Worm (Caenorhabditis elegans) whole organism, late embryonic: ENCODE data around the gene srz-16.

ENCODE experiments used
- C08G9.2 ChIP-seq: sonication (generic microtip); optimal IDR thresholded peaks from 2 replicates; lab custom pipeline; 2016; ENCODE audit warnings: mild to moderate bottlenecking, missing genetic modification characterization, moderate library complexity, missing compliant biosample characterization
- K02D7.2 ChIP-seq: sonication (generic microtip); optimal IDR thresholded peaks from 2 replicates; lab custom pipeline; 2017; ENCODE audit warnings: mild to moderate bottlenecking, missing genetic modification characterization, missing compliant biosample characterization
- K09A11.1 ChIP-seq: sonication (generic microtip); optimal IDR thresholded peaks from 2 replicates; lab custom pipeline; 2017; ENCODE audit warnings: antibody characterized with exemption, mild to moderate bottlenecking, missing genetic modification characterization, missing compliant biosample characterization; ENCODE audit not compliant: insufficient read depth
- Y22D7AL.16 ChIP-seq: sonication (generic microtip); optimal IDR thresholded peaks from 2 replicates; lab custom pipeline; 2016; ENCODE audit warnings: missing genetic modification characterization, missing compliant biosample characterization
- ahr-1 ChIP-seq: sonication (generic microtip); optimal IDR thresholded peaks from 2 replicates; lab custom pipeline; 2016; ENCODE audit warnings: missing genetic modification characterization, missing compliant biosample characterization
- ama-1 ChIP-seq: fragments of 150-350 bp; optimal IDR thresholded peaks from 2 replicates; lab custom pipeline; 2014
- ceh-14 ChIP-seq: sonication (generic microtip); optimal IDR thresholded peaks from 2 replicates; lab custom pipeline; 2016; ENCODE audit warnings: missing genotype, missing genetic modification characterization, missing compliant biosample characterization
- ceh-22 ChIP-seq: sonication (generic microtip); optimal IDR thresholded peaks from 2 replicates; lab custom pipeline; 2017; ENCODE audit warnings: missing biosample characterization, missing genetic modification characterization
- ceh-31 ChIP-seq: sonication (generic microtip); optimal IDR thresholded peaks from 2 replicates; lab custom pipeline; 2016; ENCODE audit warnings: missing genetic modification characterization, missing compliant biosample characterization
- che-1 ChIP-seq: sonication (generic microtip); optimal IDR thresholded peaks from 2 replicates; lab custom pipeline; 2016; ENCODE audit warnings: mild to moderate bottlenecking, missing genetic modification characterization, missing compliant biosample characterization
- dve-1 ChIP-seq: sonication (generic microtip); optimal IDR thresholded peaks from 2 replicates; lab custom pipeline; 2017; ENCODE audit warnings: antibody characterized with exemption, mild to moderate bottlenecking, missing genetic modification characterization, missing compliant biosample characterization
- elt-2 ChIP-seq: sonication (generic microtip); optimal IDR thresholded peaks from 2 replicates; lab custom pipeline; 2016; ENCODE audit warnings: missing genetic modification reagents, missing genetic modification characterization, missing compliant biosample characterization
- ets-4 ChIP-seq: sonication (generic microtip); optimal IDR thresholded peaks from 2 replicates; lab custom pipeline; 2016; ENCODE audit warnings: missing genetic modification characterization, missing compliant biosample characterization
- fkh-6 ChIP-seq: sonication (generic microtip); optimal IDR thresholded peaks from 2 replicates; lab custom pipeline; 2016; ENCODE audit warnings: missing genetic modification characterization, missing compliant biosample characterization
- hlh-30 ChIP-seq: sonication (generic microtip); optimal IDR thresholded peaks from 2 replicates; lab custom pipeline; 2017; ENCODE audit warnings: antibody characterized with exemption, missing genetic modification characterization, missing compliant biosample characterization; ENCODE audit not compliant: insufficient read depth
- lim-6 ChIP-seq: sonication (generic microtip); optimal IDR thresholded peaks from 2 replicates; lab custom pipeline; 2016; ENCODE audit warnings: missing genetic modification characterization, missing compliant biosample characterization
- madf-2 ChIP-seq: sonication (generic microtip); optimal IDR thresholded peaks from 2 replicates; lab custom pipeline; 2017; ENCODE audit warnings: missing genetic modification characterization, missing compliant biosample characterization
- mec-3 ChIP-seq: sonication (generic microtip); optimal IDR thresholded peaks from 2 replicates; lab custom pipeline; 2016; ENCODE audit warnings: borderline replicate concordance, missing genetic modification characterization, missing compliant biosample characterization
- nfya-1 ChIP-seq: sonication (generic microtip); optimal IDR thresholded peaks from 2 replicates; lab custom pipeline; 2017; ENCODE audit warnings: missing genetic modification characterization, mild to moderate bottlenecking, missing compliant biosample characterization, antibody characterized with exemption, moderate library complexity
- nhr-11 ChIP-seq: fragments of 150-350 bp; optimal IDR thresholded peaks from 2 replicates; lab custom pipeline; 2014; ENCODE audit warnings: missing biosample characterization, missing genetic modification characterization
- nhr-232 ChIP-seq: sonication (generic microtip); optimal IDR thresholded peaks from 2 replicates; lab custom pipeline; 2016; ENCODE audit warnings: missing genetic modification characterization, missing compliant biosample characterization
- npax-4 ChIP-seq: sonication (generic microtip); optimal IDR thresholded peaks from 2 replicates; lab custom pipeline; 2016; ENCODE audit warnings: missing genetic modification characterization, missing compliant biosample characterization
- odd-2 ChIP-seq: sonication (generic microtip); optimal IDR thresholded peaks from 2 replicates; lab custom pipeline; 2017; ENCODE audit warnings: antibody characterized with exemption, mild to moderate bottlenecking, missing genetic modification characterization, missing compliant biosample characterization
- pat-9 ChIP-seq: fragments of 200-800 bp; sonication (Bioruptor generic); optimal IDR thresholded peaks from 2 replicates; lab custom pipeline; 2018; ENCODE audit warnings: mild to moderate bottlenecking, missing genetic modification characterization, moderate library complexity, missing compliant biosample characterization
- pax-1 ChIP-seq: fragments of 150-350 bp; optimal IDR thresholded peaks from 2 replicates; lab custom pipeline; 2014; ENCODE audit warnings: missing biosample characterization, missing genetic modification characterization
- pha-4 ChIP-seq: fragments of 150-350 bp; optimal IDR thresholded peaks from 2 replicates; lab custom pipeline; 2018; ENCODE audit warnings: missing biosample characterization, missing genetic modification reagents, missing genetic modification characterization
- pqm-1 ChIP-seq: sonication (generic microtip); optimal IDR thresholded peaks from 2 replicates; lab custom pipeline; 2016; ENCODE audit warnings: missing genetic modification characterization, missing compliant biosample characterization
- ref-2 ChIP-seq: sonication (generic microtip); optimal IDR thresholded peaks from 2 replicates; lab custom pipeline; 2016; ENCODE audit warnings: missing genetic modification characterization, missing compliant biosample characterization
- rnt-1 ChIP-seq: sonication (generic microtip); optimal IDR thresholded peaks from 2 replicates; lab custom pipeline; 2016; ENCODE audit warnings: missing genetic modification characterization, missing compliant biosample characterization
- tbx-7 ChIP-seq: sonication (generic microtip); optimal IDR thresholded peaks from 2 replicates; lab custom pipeline; 2016; ENCODE audit warnings: missing genotype, missing genetic modification characterization, missing compliant biosample characterization
- unc-55 ChIP-seq: sonication (generic microtip); optimal IDR thresholded peaks from 2 replicates; lab custom pipeline; 2017; ENCODE audit warnings: missing biosample characterization, missing genetic modification reagents, missing genetic modification characterization
- unc-86 ChIP-seq: sonication (generic microtip); optimal IDR thresholded peaks from 2 replicates; lab custom pipeline; 2016; ENCODE audit warnings: missing genetic modification characterization, missing compliant biosample characterization

srz-16 gene

DNA sequence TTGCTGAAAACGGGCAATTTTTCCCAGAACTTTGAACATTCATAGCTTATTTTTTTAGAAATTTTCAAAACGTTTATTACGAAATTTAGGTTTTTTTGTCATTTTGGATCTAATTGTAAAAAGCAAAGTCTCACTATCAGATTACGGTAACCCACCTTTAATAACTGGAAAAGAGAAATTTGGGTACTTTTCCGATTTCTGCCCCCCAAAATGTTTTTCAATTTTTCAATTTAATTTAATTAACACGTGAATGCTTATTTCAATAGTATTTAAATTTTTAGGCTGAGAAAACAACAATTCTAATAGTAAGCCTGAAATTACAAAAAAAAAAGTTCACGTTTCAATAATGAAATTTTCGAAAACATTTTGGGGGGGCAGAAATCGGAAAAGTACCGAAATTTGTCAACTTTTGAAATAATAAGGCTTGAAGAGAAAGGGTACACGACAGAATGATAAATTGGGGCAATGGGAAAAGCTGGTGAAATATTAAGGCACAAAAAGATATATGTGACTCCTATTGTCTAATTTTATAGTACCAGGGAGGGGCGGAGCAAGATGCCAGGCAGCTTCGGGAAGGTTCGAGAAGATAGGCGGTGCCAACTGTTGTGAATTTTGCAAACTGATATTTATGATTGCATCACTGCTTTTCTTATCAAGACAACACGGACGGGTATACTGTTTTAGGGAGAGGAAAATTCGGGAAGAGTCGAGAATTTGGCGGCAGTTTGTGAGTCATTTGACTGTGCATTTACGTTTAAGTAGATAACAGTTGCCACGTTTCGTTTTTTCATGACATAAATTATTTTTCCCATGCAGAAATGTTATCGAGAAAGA, 22.2 kb downstream of the srz-16 start, which contains the start of gene F19B2.5:
Gene F19B2.5, minus strand, starts transcription at position 107 of the 834 bp plus-strand sequence.
- no peak for TF ChIP-seq pax-1
- TF ChIP-seq elt-2 (tag; lab: Kevin White, UChicago): peak; percentile 69

DNA sequence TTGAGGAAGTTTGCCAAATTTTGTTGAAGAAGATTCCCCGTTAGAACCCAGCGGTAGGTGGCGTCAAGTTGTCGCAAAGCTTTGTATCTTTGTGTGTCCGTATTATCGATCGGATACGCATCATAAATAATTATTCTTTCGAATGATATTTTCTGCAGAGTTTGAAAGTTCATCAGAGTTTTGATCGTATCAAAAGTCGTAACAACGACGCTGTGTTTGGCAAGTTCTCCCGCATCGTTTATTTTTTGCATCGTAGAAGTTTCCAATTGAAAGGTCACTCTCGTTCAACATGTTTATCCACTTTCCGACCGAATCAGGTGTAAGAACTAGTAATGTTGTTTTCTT, 23.4 kb downstream of the srz-16 start:
- TF ChIP-seq pha-4 (tag; lab: Kevin White, UChicago) (no peak), K09A11.1 (tag; lab: Kevin White, UChicago) (no peak), ceh-31 (no peak), ceh-22 (no peak), hlh-30 (tag; lab: Kevin White, UChicago) (no peak), nhr-232 (no peak), nfya-1 (tag; lab: Kevin White, UChicago) (no peak), madf-2 (tag; lab: Kevin White, UChicago) (no peak), elt-2 (tag; lab: Kevin White, UChicago) (no peak), ref-2 (tag; lab: Kevin White, UChicago) (no peak), unc-86 (tag; lab: Kevin White, UChicago) (no peak), ceh-14 (tag; lab: Kevin White, UChicago) (no peak), odd-2 (no peak), ets-4 (no peak)

DNA sequence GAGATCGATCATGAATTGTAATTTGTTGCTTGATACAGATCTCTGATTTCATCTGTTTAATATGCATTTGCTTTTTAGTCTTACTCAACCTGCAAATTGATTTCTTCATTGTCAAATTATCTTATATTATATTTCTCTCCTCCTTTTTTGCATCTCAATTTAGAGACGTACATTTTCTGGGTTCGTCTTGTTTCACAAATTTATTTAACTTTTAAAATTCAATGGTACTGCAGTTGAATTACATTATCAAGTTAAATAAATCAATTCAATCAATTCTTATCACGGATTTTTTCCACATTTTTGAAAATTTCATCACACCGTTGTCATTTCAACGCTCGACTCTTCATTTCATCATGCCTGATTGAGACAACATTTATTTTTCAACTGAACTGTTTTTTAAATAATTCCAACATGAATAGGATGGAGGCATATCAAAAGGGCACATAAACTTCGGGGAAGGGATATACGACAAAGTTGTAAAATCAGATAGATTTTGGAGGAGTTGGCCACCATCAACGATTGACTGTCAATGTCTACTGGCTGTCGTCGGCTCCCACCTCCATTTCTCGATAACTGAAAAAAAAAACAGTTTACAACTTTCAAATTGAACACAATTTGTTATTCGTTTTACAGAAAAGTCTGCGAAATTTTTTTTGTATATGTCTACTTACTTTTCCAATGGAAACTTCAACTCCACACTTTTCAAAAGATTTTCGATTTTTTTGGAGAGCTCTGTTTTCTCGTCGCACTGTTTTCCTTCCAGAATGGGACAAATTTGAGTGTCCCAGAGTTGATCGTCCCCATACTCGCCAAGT, 24.0 kb downstream of the srz-16 start:
- TF ChIP-seq dve-1 (no peak), pqm-1 (no peak), Y22D7AL.16 (no peak), unc-55 (no peak), ahr-1 (tag; lab: Kevin White, UChicago) (no peak)

DNA sequence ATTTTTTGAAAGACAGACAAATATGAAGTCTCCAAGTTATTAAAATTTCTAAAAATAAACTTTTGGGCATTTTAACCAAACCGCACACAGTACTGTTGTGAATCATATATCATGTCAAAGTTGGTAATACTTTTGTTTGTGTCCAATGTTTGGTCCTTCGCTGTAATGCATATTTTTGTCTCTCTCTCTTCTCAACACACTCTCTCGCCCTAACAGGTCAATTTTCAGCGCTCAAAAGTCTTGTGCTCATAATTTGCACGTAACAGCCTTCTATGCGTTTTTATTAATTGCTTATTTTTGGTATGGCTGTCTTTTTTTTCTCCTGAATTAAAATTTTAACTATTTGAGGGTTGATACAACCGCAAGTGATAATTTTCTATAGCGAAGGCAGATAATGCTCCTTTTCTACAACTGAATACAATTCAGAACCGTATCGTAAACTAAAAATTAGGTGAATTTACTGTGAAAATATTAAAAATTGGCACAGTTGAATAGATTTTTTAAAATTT, 24.6 kb downstream of the srz-16 start:
- no peak for TF ChIP-seq nhr-11 (tag; lab: Kevin White, UChicago)
- no peak for TF ChIP-seq pat-9 (tag; lab: Kevin White, UChicago)
- no peak for TF ChIP-seq mec-3 (tag; lab: Kevin White, UChicago)
- no peak for TF ChIP-seq fkh-6 (tag; lab: Kevin White, UChicago)
- TF ChIP-seq hlh-30 (tag; lab: Kevin White, UChicago): no peak
- no peak for TF ChIP-seq rnt-1 (tag; lab: Kevin White, UChicago)
- TF ChIP-seq ets-4: no peak
- no peak for TF ChIP-seq Y22D7AL.16
- TF ChIP-seq che-1: no peak
- TF ChIP-seq tbx-7 (tag; lab: Kevin White, UChicago): no peak
- no peak for TF ChIP-seq ama-1 (lab: Kevin White, UChicago)
- TF ChIP-seq dve-1: no peak
- no peak for TF ChIP-seq K02D7.2
- no peak for TF ChIP-seq ahr-1 (tag; lab: Kevin White, UChicago)

DNA sequence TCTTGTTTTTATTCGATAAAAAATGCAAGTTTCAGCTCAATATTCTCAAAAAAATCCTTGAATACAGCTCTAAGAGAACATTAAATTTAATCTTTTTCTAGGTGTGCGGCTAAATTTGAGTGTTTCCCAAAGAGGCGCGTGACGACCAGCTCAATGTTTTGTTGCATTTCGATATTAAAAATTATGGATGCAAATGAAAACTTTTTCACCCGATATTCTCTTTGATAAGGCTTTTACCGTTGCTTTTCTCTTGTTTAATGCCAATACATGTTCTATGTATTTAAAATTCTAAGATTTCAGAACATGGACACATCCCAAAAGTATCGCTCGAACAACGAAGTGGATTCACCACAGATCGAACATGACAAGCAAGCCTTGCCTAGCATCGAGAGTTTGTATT, 28.3 kb downstream of the srz-16 start, which contains the start of gene F19B2.6:
Gene F19B2.6, plus strand, starts transcription at position 301 of the 400 bp plus-strand sequence.
- no peak for TF ChIP-seq npax-4
- no peak for TF ChIP-seq dve-1
- TF ChIP-seq Y22D7AL.16: no peak
- no peak for TF ChIP-seq C08G9.2 (tag; lab: Kevin White, UChicago)
- TF ChIP-seq lim-6 (tag; lab: Kevin White, UChicago): no peak
- TF ChIP-seq elt-2 (tag; lab: Kevin White, UChicago): no peak
- TF ChIP-seq, all 69 proteins: peak for 0
